Fruit fly (Drosophila melanogaster): ENCODE data around the gene faf.

faf gene

dm6 chr3R:31743279-31743678 lies 33.5 kb upstream of the faf start, which contains the start of gene Tbca (continued):
- TF ChIP-seq CG10669 (GFP tag; optimal IDR thresholded peaks at IDR 0.05) = no peak
- TF ChIP-seq Blimp-1 (GFP tag; optimal IDR thresholded peaks at IDR 0.05) = no peak
- no peak for TF ChIP-seq dsx (GFP tag; optimal IDR thresholded peaks at IDR 0.05; ENCODE audit: poor library complexity, severe bottlenecking)
- no peak for TF ChIP-seq CG15336 (GFP tag; IDR thresholded peaks at IDR 0.05)
- TF ChIP-seq spab (GFP tag; optimal IDR thresholded peaks at IDR 0.05) = no peak
- TF ChIP-seq fd85E (GFP tag; optimal IDR thresholded peaks at IDR 0.05) = no peak
- no peak for TF ChIP-seq Eip75B (GFP tag; optimal IDR thresholded peaks at IDR 0.05)
- no peak for TF ChIP-seq OdsH (GFP tag; optimal IDR thresholded peaks at IDR 0.05)
- TF ChIP-seq Eip78C (GFP tag) = peak; percentile 33

DNA sequence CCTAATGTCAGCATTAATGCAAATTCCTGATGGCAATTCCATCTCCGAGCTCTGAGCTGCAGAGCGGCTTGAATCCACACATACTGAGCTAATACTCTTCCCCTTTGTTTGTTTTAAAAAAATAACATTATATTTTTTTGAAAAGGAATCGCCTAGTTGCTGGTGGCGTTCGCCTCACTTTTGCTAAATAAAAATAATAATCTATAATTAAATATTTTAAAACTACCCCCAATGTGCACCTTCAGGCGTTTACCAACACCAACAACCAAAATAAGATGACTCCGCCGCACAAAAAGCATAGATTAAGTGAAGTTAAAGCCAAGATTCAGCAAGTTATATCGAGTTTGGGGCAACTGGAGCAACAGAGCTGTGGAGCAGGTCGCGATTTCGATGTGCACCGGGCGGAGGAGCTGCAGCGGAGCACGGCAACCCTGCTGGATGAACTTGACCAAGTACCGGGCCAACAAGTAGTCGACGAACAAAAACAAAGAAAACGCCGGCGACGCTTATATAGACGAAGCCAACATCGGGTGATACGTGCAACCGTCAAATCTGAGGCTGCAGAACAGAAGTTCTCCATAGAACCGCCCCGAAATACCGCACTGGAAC lies 32.7 kb upstream of the faf start, which contains the start of gene CG1896:
Gene CG1896 (plus strand): TSS at position 239 of the 609 bp plus-strand sequence.
- TF ChIP-seq CG11294 (GFP tag; IDR thresholded peaks at IDR 0.05) = 0 out of 2 replicates have a peak, but pooled peaks have one; percentile 26
- peak; percentile 24 for TF ChIP-seq CG16779 (tag; optimal IDR thresholded peaks at IDR 0.05)
- peak; percentile 40 for TF ChIP-seq dsx (GFP tag; optimal IDR thresholded peaks at IDR 0.05; ENCODE audit: poor library complexity, severe bottlenecking)
- peak; percentile 66 for TF ChIP-seq lz (GFP tag; optimal IDR thresholded peaks at IDR 0.05)
- TF ChIP-seq CG11762 (GFP tag; optimal IDR thresholded peaks at IDR 0.05; ENCODE audit: insufficient read depth) = peak; percentile 46
- TF ChIP-seq Hr38 (GFP tag; optimal IDR thresholded peaks at IDR 0.05) = no peak
- TF ChIP-seq cyc (GFP tag; optimal IDR thresholded peaks at IDR 0.05) = peak; percentile 53
- peak; percentile 74 for TF ChIP-seq CG34406 (GFP tag; optimal IDR thresholded peaks at IDR 0.05)
- no peak for TF ChIP-seq Eip93F (GFP tag; optimal IDR thresholded peaks at IDR 0.05)
- peak; percentile 65 for TF ChIP-seq CG10631 (GFP tag; optimal IDR thresholded peaks at IDR 0.05)
- no peak for TF ChIP-seq Ets21C (GFP tag; optimal IDR thresholded peaks at IDR 0.05)
- TF ChIP-seq vri (GFP tag; optimal IDR thresholded peaks at IDR 0.05) = no peak
- TF ChIP-seq CG7368 (GFP tag; optimal IDR thresholded peaks at IDR 0.05) = peak; percentile 32
- peak; percentile 73 for TF ChIP-seq net (GFP tag; optimal IDR thresholded peaks at IDR 0.05)
- no peak for TF ChIP-seq CG4318 (GFP tag; optimal IDR thresholded peaks at IDR 0.05)
- TF ChIP-seq Hr39 (GFP tag; optimal IDR thresholded peaks at IDR 0.05) = peak; percentile 55
- peak; percentile 73 for TF ChIP-seq pdm3 (GFP tag; optimal IDR thresholded peaks at IDR 0.05)
- peak; percentile 51 for TF ChIP-seq Ets96B (tag; optimal IDR thresholded peaks at IDR 0.05)
- peak; percentile 19 for TF ChIP-seq CG8319 (GFP tag; optimal IDR thresholded peaks at IDR 0.05)
- TF ChIP-seq CG9139 (GFP tag; optimal IDR thresholded peaks at IDR 0.05) = no peak
- TF ChIP-seq Lpt (GFP tag; optimal IDR thresholded peaks at IDR 0.05) = peak; percentile 10
- TF ChIP-seq CG32006 (GFP tag; optimal IDR thresholded peaks at IDR 0.05) = peak; percentile 65
- TF ChIP-seq salr (GFP tag; optimal IDR thresholded peaks at IDR 0.05) = peak in 1 of 2 experiments; percentile 67
- TF ChIP-seq dac (GFP tag; optimal IDR thresholded peaks at IDR 0.05) = peak; percentile 19
- peak; percentile 40 for TF ChIP-seq CG3032 (tag; optimal IDR thresholded peaks at IDR 0.05)
- peak; percentile 73 for TF ChIP-seq Sox14 (GFP tag; optimal IDR thresholded peaks at IDR 0.05)
- TF ChIP-seq CG6163 (GFP tag; IDR thresholded peaks at IDR 0.05) = peak; percentile 83
- peak; percentile 11 for TF ChIP-seq spab (GFP tag; optimal IDR thresholded peaks at IDR 0.05)
- peak; percentile 57 for TF ChIP-seq CG10669 (GFP tag; optimal IDR thresholded peaks at IDR 0.05)
- TF ChIP-seq CG6854 (GFP tag; optimal IDR thresholded peaks at IDR 0.05) = no peak
- peak; percentile 85 for TF ChIP-seq eg (GFP tag; IDR thresholded peaks at IDR 0.05)
- TF ChIP-seq CG6792 (GFP tag; optimal IDR thresholded peaks at IDR 0.05) = peak; percentile 20
- peak; percentile 51 for TF ChIP-seq Eip75B (GFP tag; optimal IDR thresholded peaks at IDR 0.05)
- no peak for TF ChIP-seq fkh (GFP tag; optimal IDR thresholded peaks at IDR 0.05)
- peak; percentile 80 for TF ChIP-seq esn (GFP tag; optimal IDR thresholded peaks at IDR 0.05)
- TF ChIP-seq Eip78C (GFP tag) = peak; percentile 87
- TF ChIP-seq Hr4 (GFP tag; optimal IDR thresholded peaks at IDR 0.05) = peak; percentile 64
- peak; percentile 65 for TF ChIP-seq Smox (GFP tag; optimal IDR thresholded peaks at IDR 0.05)
- peak; percentile 60 for TF ChIP-seq CG31627 (GFP tag; optimal IDR thresholded peaks at IDR 0.05)
- peak; percentile 77 for TF ChIP-seq achi (GFP tag; optimal IDR thresholded peaks at IDR 0.05)
- TF ChIP-seq fd85E (GFP tag; optimal IDR thresholded peaks at IDR 0.05) = no peak
- TF ChIP-seq CG1621 (tag; optimal IDR thresholded peaks at IDR 0.05) = peak; percentile 43
- TF ChIP-seq OdsH (GFP tag; optimal IDR thresholded peaks at IDR 0.05) = peak; percentile 76
- no peak for TF ChIP-seq CG6276 (GFP tag; optimal IDR thresholded peaks at IDR 0.05)
- peak in 1 of 2 experiments; percentile 48 for TF ChIP-seq ss (GFP tag; optimal IDR thresholded peaks at IDR 0.05)
- no peak for TF ChIP-seq Sox102F (GFP tag; optimal IDR thresholded peaks at IDR 0.05)

Data from whole organism, prepupa.